Worm (Caenorhabditis elegans) whole organism, midembryonic: ENCODE results near the gene pros-1.

Experiments
- cog-1 ChIP-seq: sonication (generic microtip); optimal IDR thresholded peaks from 2 replicates; lab custom pipeline; 2016; ENCODE audit warnings: missing genetic modification characterization, missing compliant biosample characterization
- flt-1 ChIP-seq: fragments of 200-800 bp; sonication (Bioruptor generic); IDR thresholded peaks from 2 replicates; pipeline ENCODE4 v1.3.6; 2022; ENCODE audit warnings: missing genetic modification characterization, missing compliant biosample characterization
- med-1 ChIP-seq: sonication (generic microtip); optimal IDR thresholded peaks from 2 replicates; lab custom pipeline; 2017; ENCODE audit warnings: missing genetic modification characterization, mild to moderate bottlenecking, missing compliant biosample characterization, antibody characterized with exemption, missing genetic modification reagents; ENCODE audit not compliant: insufficient read depth
- ref-1 ChIP-seq: fragments of 200-800 bp; sonication (Bioruptor generic); conservative IDR thresholded peaks from 2 replicates; pipeline ENCODE4 v1.3.6; 2022; ENCODE audit warnings: missing genetic modification reagents, missing genetic modification characterization, missing compliant biosample characterization
- tab-1 ChIP-seq: fragments of 200-800 bp; sonication (Bioruptor generic); IDR thresholded peaks from 2 replicates; pipeline ENCODE4 v1.3.6; 2022; ENCODE audit warnings: missing genetic modification characterization, missing compliant biosample characterization
- ztf-23 ChIP-seq: fragments of 200-800 bp; sonication (Bioruptor generic); IDR thresholded peaks from 2 replicates; pipeline ENCODE4 v1.3.6; 2022; ENCODE audit warnings: missing genetic modification reagents, missing genetic modification characterization, missing compliant biosample characterization
- ztf-29 ChIP-seq: fragments of 200-800 bp; sonication (Bioruptor generic); IDR thresholded peaks from 2 replicates; pipeline ENCODE4 v1.3.6; 2022; ENCODE audit warnings: missing genetic modification reagents, missing genetic modification characterization, missing compliant biosample characterization

pros-1 gene

DNA sequence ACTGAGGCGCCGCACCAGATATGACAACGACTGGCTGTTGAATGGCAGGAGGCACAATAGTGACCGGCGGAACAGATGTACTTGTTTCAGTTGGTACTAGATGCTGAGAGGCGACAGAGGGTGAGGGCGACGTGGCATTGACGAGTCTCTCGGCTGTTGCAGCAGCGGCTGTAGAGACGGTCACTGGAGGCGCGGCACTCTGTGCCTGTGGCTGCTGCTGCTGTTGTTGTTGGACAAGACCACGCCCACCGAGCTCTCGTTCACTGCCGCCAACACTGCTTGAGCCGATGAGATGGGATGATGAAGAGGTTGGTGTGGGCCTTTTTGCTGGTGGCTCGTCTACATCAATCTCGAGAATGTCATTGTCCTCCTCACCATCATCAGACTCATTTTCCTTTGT lies 50.1 kb downstream of the pros-1 start:
- TF ChIP-seq med-1 (GFP tag; lab: Kevin White, UChicago) (no peak), ztf-23 (no peak), tab-1 (GFP tag; lab: Robert Waterston, UW) (no peak), cog-1 (tag; lab: Kevin White, UChicago) (no peak), ref-1 (GFP tag; lab: Robert Waterston, UW) (no peak), flt-1 (no peak), ztf-29 (GFP tag; lab: Robert Waterston, UW) (no peak)
